Fruit fly (Drosophila melanogaster): ENCODE results near the gene Cralbp.
A peak's percentile ranks its signal among the peaks of the same experiment; 100 is the strongest.

The Cralbp gene

DNA sequence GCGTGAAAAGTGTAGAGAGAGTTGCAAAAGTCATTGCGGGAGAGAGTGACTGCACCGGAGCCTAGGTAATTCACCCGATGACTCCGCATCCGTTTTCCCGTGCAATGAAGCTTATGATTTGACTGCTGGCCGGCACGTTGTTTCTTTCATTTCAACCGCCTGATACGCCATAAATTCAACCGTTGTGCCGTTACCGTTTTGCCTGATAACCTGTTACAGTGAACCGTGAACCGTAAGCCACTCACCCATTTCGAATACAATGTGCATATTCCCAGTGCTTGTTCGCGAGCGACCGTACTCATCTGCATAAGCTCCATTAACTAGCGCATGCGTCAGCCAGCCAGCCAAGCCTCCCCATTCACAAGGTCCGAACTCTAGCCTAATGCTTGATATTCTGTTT lies 11.7 kb downstream of the Cralbp start:
- no peak for TF ChIP-seq CG15710 (tag; optimal IDR thresholded peaks at IDR 0.05)
- no peak for TF ChIP-seq gl (tag; optimal IDR thresholded peaks at IDR 0.05)
- TF ChIP-seq Ets98B (GFP tag; IDR thresholded peaks at IDR 0.05), result no peak
- no peak for TF ChIP-seq Pif1A (GFP tag; optimal IDR thresholded peaks at IDR 0.05)
- TF ChIP-seq CG9948 (tag; optimal IDR thresholded peaks at IDR 0.05), result no peak
- no peak for TF ChIP-seq CG17806 (tag; optimal IDR thresholded peaks at IDR 0.05)
- no peak for TF ChIP-seq CG8159 (tag; optimal IDR thresholded peaks at IDR 0.05)
- TF ChIP-seq EcR (GFP tag; optimal IDR thresholded peaks at IDR 0.05), result peak; percentile 22
- 0 out of 3 replicates have a peak, but pooled peaks have one; percentile 9 for TF ChIP-seq CG4496 (GFP tag; IDR thresholded peaks at IDR 0.05)

dm6 chr3L:5770817-5771425 lies 15.6 kb downstream of the Cralbp start:
- peak; percentile 82 for TF ChIP-seq CG4496 (GFP tag; IDR thresholded peaks at IDR 0.05)
- TF ChIP-seq CG32121 (GFP tag; IDR thresholded peaks at IDR 0.05), result peak; percentile 65
- peak; percentile 80 for TF ChIP-seq CG15710 (tag; optimal IDR thresholded peaks at IDR 0.05)
- peak; percentile 78 for TF ChIP-seq Snoo (tag; optimal IDR thresholded peaks at IDR 0.05)
- TF ChIP-seq CG17806 (tag; optimal IDR thresholded peaks at IDR 0.05), result peak; percentile 84
- TF ChIP-seq CG9948 (tag; optimal IDR thresholded peaks at IDR 0.05), result peak; percentile 79
- peak; percentile 24 for TF ChIP-seq CG13204 (GFP tag; optimal IDR thresholded peaks at IDR 0.05)
- TF ChIP-seq gl (tag; optimal IDR thresholded peaks at IDR 0.05), result peak; percentile 28
- TF ChIP-seq Pif1B (GFP tag; optimal IDR thresholded peaks at IDR 0.05), result no peak
- peak; percentile 58 for TF ChIP-seq Ets98B (GFP tag; IDR thresholded peaks at IDR 0.05)
- peak; percentile 58; the same call in 1 of the 3 replicates for TF ChIP-seq fd96Ca (GFP tag; IDR thresholded peaks at IDR 0.05)
- TF ChIP-seq rn (GFP tag; IDR thresholded peaks at IDR 0.05), result no peak
- TF ChIP-seq CG10348 (GFP tag; IDR thresholded peaks at IDR 0.05), result no peak
- TF ChIP-seq CG14655 (GFP tag; optimal IDR thresholded peaks at IDR 0.05), result no peak
- peak; percentile 87 for TF ChIP-seq CG8301 (tag; optimal IDR thresholded peaks at IDR 0.05)
- TF ChIP-seq CG34367 (tag; optimal IDR thresholded peaks at IDR 0.05), result peak; percentile 77
- TF ChIP-seq D1 (tag; optimal IDR thresholded peaks at IDR 0.05), result no peak
- no peak for TF ChIP-seq Pif1A (GFP tag; optimal IDR thresholded peaks at IDR 0.05)
- TF ChIP-seq CG12605 (GFP tag; IDR thresholded peaks at IDR 0.05), result peak; percentile 34; the same call in 1 of the 2 replicates
- TF ChIP-seq EcR (GFP tag; optimal IDR thresholded peaks at IDR 0.05), result no peak
- peak; percentile 85 for TF ChIP-seq CG8159 (tag; optimal IDR thresholded peaks at IDR 0.05)

DNA sequence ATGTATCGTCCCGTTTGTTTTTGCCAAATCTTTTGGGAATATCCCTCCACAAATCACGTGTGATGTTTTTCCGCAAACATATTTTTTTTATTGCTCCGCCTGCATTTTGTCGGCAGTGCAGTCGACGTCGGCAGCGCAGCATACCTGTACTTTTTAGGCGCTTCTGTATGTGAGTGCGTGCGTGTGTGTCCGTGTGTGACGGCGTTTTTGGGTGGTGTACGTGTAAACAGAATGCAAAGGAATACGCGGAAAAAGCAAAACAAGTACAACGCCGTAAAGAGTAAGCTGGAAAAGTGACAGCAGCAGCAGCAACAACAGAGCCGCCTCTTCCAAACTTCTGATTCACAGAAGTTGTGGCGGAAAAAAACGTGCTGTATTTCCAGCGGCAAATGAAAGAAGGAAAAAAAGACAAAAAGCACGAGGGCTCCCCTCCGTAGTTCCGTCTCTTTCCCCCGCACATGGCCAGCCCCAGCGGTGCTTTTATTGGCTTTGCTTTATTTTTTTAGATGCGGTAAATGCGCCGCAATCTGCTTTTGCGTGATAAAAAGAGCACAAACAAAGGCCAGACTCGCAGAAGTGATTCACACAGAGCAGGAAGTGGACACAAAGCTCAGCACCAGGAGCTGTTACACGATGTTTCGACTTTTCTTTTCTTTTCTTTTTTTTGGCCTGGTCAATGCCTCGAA lies 16.3 kb downstream of the Cralbp start:
- TF ChIP-seq CG34367 (tag; optimal IDR thresholded peaks at IDR 0.05) (peak; percentile 82), CG32121 (GFP tag; IDR thresholded peaks at IDR 0.05) (peak; percentile 51), EcR (GFP tag; optimal IDR thresholded peaks at IDR 0.05) (peak; percentile 94), gl (tag; optimal IDR thresholded peaks at IDR 0.05) (peak; percentile 97), rn (GFP tag; IDR thresholded peaks at IDR 0.05) (peak; percentile 50; the same call in 1 of the 2 replicates), Snoo (tag; optimal IDR thresholded peaks at IDR 0.05) (peak; percentile 56), CG10348 (GFP tag; IDR thresholded peaks at IDR 0.05) (no peak), CG17806 (tag; optimal IDR thresholded peaks at IDR 0.05) (peak; percentile 59), CG4496 (GFP tag; IDR thresholded peaks at IDR 0.05) (peak; percentile 78), Pif1A (GFP tag; optimal IDR thresholded peaks at IDR 0.05) (no peak), CG12605 (GFP tag; IDR thresholded peaks at IDR 0.05) (peak; percentile 76), CG9948 (tag; optimal IDR thresholded peaks at IDR 0.05) (peak; percentile 66), CG15710 (tag; optimal IDR thresholded peaks at IDR 0.05) (peak; percentile 86), fd96Ca (GFP tag; IDR thresholded peaks at IDR 0.05) (peak; percentile 74), CG13204 (GFP tag; optimal IDR thresholded peaks at IDR 0.05) (peak; percentile 93), Ets98B (GFP tag; IDR thresholded peaks at IDR 0.05) (peak; percentile 40), CG8301 (tag; optimal IDR thresholded peaks at IDR 0.05) (peak; percentile 64), CG8159 (tag; optimal IDR thresholded peaks at IDR 0.05) (peak; percentile 82), Pif1B (GFP tag; optimal IDR thresholded peaks at IDR 0.05) (peak; percentile 69), D1 (tag; optimal IDR thresholded peaks at IDR 0.05) (no peak), CG14655 (GFP tag; optimal IDR thresholded peaks at IDR 0.05) (no peak)

DNA sequence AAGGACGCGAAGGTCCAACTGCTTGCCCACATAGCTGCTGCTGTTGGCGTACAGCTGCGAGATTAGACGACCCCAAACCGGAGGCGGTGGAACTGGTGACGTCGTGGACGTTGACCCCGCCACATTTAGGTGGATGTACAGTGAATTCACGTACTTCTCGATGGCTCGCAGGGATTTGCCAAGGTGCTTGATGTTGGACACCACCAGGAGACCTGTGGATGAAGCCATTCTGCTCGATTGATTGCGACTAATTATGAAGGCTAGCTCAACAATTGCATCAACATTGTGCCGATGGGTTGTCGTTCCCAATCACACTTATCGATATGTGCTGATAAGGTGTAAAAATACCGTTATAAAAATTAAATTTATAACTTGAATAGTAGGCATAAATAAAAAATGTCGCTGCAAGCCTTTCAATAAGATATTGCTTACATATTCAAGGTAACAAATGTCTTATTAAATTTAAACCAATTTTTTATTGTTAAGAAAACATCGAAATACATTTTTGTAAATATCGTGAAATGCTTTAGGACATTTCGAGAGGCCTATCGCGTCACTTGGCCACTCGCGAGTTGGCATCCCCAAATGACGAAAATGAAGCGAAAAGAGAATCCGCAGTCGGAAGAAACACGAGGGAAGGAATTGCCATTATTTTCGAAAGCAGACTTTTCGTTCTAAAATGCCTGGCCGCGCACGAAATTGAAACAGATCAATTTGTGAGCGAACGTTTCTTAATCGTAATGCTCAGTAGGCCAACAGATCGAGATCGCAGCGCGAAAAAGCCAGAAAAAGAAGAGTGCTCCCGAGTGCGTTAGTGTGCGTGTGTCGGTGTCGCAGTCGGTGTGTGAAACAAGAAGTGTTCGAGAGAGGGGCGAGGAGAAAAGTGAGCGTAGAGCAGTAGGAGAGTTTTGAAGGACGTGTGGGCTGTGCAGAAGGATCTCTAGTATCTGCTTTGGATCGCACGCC lies 17.7 kb downstream of the Cralbp start, which contains the start of the genes Ppat-Dpck and scny:
Ppat-Dpck (minus strand) TSS at position 263 of the 966 bp plus-strand sequence.
scny (plus strand) TSS at position 471 of the 966 bp plus-strand sequence.
- TF ChIP-seq Pif1B (GFP tag; optimal IDR thresholded peaks at IDR 0.05) (no peak), CG8159 (tag; optimal IDR thresholded peaks at IDR 0.05) (no peak), CG12605 (GFP tag; IDR thresholded peaks at IDR 0.05) (peak; percentile 57; the same call in 1 of the 2 replicates), gl (tag; optimal IDR thresholded peaks at IDR 0.05) (peak; percentile 17), CG15710 (tag; optimal IDR thresholded peaks at IDR 0.05) (no peak), D1 (tag; optimal IDR thresholded peaks at IDR 0.05) (no peak), EcR (GFP tag; optimal IDR thresholded peaks at IDR 0.05) (peak; percentile 82), CG13204 (GFP tag; optimal IDR thresholded peaks at IDR 0.05) (no peak), CG9948 (tag; optimal IDR thresholded peaks at IDR 0.05) (no peak)

DNA sequence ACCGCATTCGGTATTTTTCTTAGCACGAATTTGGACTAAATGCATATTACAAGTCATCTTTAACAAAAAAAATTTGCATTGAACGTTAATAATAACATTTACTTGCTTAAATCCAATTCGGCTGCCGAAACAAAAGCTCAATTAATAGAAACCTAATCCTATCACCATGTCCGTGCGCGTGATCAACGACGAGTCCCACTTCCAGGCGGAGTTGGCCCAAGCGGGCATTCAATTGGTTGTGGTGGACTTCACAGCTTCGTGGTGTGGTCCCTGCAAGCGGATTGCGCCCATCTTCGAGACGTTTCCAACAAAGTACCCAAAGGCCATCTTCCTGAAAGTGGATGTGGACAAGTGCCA lies 20.7 kb downstream of the Cralbp start, which contains the start of gene Txl:
Txl (plus strand) TSS at position 3 of the 357 bp plus-strand sequence.
- TF ChIP-seq CG4496 (GFP tag; IDR thresholded peaks at IDR 0.05) (no peak), Snoo (tag; optimal IDR thresholded peaks at IDR 0.05) (no peak), CG10348 (GFP tag; IDR thresholded peaks at IDR 0.05) (no peak), EcR (GFP tag; optimal IDR thresholded peaks at IDR 0.05) (no peak), CG34367 (tag; optimal IDR thresholded peaks at IDR 0.05) (no peak), gl (tag; optimal IDR thresholded peaks at IDR 0.05) (no peak), CG13204 (GFP tag; optimal IDR thresholded peaks at IDR 0.05) (no peak), CG9948 (tag; optimal IDR thresholded peaks at IDR 0.05) (no peak), CG32121 (GFP tag; IDR thresholded peaks at IDR 0.05) (no peak), CG8159 (tag; optimal IDR thresholded peaks at IDR 0.05) (no peak), CG14655 (GFP tag; optimal IDR thresholded peaks at IDR 0.05) (no peak), Pif1B (GFP tag; optimal IDR thresholded peaks at IDR 0.05) (no peak), CG15710 (tag; optimal IDR thresholded peaks at IDR 0.05) (no peak), CG12605 (GFP tag; IDR thresholded peaks at IDR 0.05) (no peak), fd96Ca (GFP tag; IDR thresholded peaks at IDR 0.05) (no peak), CG17806 (tag; optimal IDR thresholded peaks at IDR 0.05) (no peak)

All from whole organism, pupa.